Worm (Caenorhabditis elegans) whole organism, late embryonic: ENCODE measurements around the gene ZK1055.2.

Experiments
- K09A11.1 ChIP-seq: sonication (generic microtip); optimal IDR thresholded peaks from 2 replicates; lab custom pipeline; 2017; ENCODE audit warnings: antibody characterized with exemption, mild to moderate bottlenecking, missing genetic modification characterization, missing compliant biosample characterization; ENCODE audit not compliant: insufficient read depth
- ceh-30 ChIP-seq: fragments of 150-350 bp; optimal IDR thresholded peaks from 2 replicates; lab custom pipeline; 2014; ENCODE audit warnings: missing biosample characterization, missing genetic modification characterization
- pat-9 ChIP-seq: fragments of 200-800 bp; sonication (Bioruptor generic); optimal IDR thresholded peaks from 2 replicates; lab custom pipeline; 2018; ENCODE audit warnings: mild to moderate bottlenecking, missing genetic modification characterization, moderate library complexity, missing compliant biosample characterization
- sox-2 ChIP-seq: fragments of 200-800 bp; sonication (Bioruptor generic); IDR thresholded peaks from 2 replicates; pipeline ENCODE4 v1.3.6; 2022; ENCODE audit warnings: missing genetic modification reagents, missing genetic modification characterization, missing compliant biosample characterization
- unc-42 ChIP-seq: sonication (generic microtip); optimal IDR thresholded peaks from 2 replicates; lab custom pipeline; 2016; ENCODE audit warnings: missing genotype, missing genetic modification characterization, missing compliant biosample characterization

- TF ChIP-seq unc-42 (tag; lab: Kevin White, UChicago) (no peak), sox-2 (GFP tag; lab: Robert Waterston, UW) (no peak), pat-9 (tag; lab: Kevin White, UChicago) (no peak), ceh-30 (no peak), K09A11.1 (tag; lab: Kevin White, UChicago) (no peak)
Measured at ce11 chrV:6546450-6547171, 43.8 kb upstream of the ZK1055.2 start, which contains the start of gene dre-1.
